Worm (Caenorhabditis elegans): Measurements from ENCODE around the gene cnep-1.

DNA sequence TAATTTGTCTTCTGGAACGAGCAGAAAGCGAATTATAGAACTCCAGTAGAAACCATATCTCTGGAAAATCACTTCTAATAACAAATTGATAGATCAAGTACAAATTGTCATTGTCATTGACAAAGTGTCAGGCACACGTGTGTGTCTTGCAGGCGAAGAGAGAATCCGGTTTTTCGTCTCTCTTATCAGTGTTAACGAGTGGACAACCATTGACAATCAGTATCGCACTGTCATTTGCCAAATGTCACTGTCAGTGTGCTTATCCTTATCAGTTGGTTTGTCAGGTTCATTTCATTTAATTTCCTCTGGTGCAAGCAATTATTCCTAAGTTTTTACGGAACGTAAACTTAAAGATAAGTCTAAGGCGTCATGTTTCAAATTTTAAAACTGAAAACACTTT, 36.6 kb upstream of the cnep-1 start:
- TF ChIP-seq him-1 (tag; optimal IDR thresholded peaks at IDR 0.05) (no peak), W03F9.2 (tag; optimal IDR thresholded peaks at IDR 0.05) (no peak), dao-5 (tag; optimal IDR thresholded peaks at IDR 0.05) (no peak)

Data from whole organism, L4/young adult.